Worm (Caenorhabditis elegans) whole organism, L4 larva: ENCODE results near the gene pbs-1.

Source experiments
- daf-19 ChIP-seq: fragments of 200-800 bp; sonication (Bioruptor generic); conservative IDR thresholded peaks from 2 replicates; pipeline ENCODE4 v1.3.6; 2022; ENCODE audit warnings: missing genetic modification characterization, missing compliant biosample characterization
- fkh-10 ChIP-seq: fragments of 150-350 bp; optimal IDR thresholded peaks from 2 replicates; lab custom pipeline; 2014; ENCODE audit warnings: missing biosample characterization, missing genetic modification reagents, missing genetic modification characterization
- hlh-11 ChIP-seq: fragments of 200-800 bp; sonication (Bioruptor generic); optimal IDR thresholded peaks from 2 replicates; lab custom pipeline; 2018; ENCODE audit warnings: mild to moderate bottlenecking, missing genetic modification characterization, missing compliant biosample characterization
- lin-13 ChIP-seq: fragments of 150-350 bp; optimal IDR thresholded peaks from 2 replicates; lab custom pipeline; 2014; ENCODE audit warnings: missing biosample characterization, missing genetic modification reagents, missing genetic modification characterization
- lin-39 ChIP-seq: fragments of 150-350 bp; optimal IDR thresholded peaks from 2 replicates; lab custom pipeline; 2014; ENCODE audit warnings: missing biosample characterization, missing genetic modification reagents, missing genetic modification characterization
- lir-3 ChIP-seq: sonication (generic microtip); optimal IDR thresholded peaks from 2 replicates; lab custom pipeline; 2016; ENCODE audit warnings: mild to moderate bottlenecking, missing genetic modification characterization, missing compliant biosample characterization
- pha-4 ChIP-seq, 2 experiments: fragments of 150-350 bp in 1 of 2; fragments of 200-800 bp in 1 of 2; sonication (Bioruptor generic) in 1 of 2; IDR thresholded peaks in 1 of 2; optimal IDR thresholded peaks in 1 of 2; 2 replicates each; pipeline versions ENCODE4 v1.3.6 to Lab custom; 2014 to 2022; ENCODE audit warnings: missing genetic modification characterization in 2 of 2, missing genetic modification reagents in 2 of 2, missing biosample characterization in 1 of 2, missing compliant biosample characterization in 1 of 2
- snpc-4 ChIP-seq: fragments of 150-350 bp; optimal IDR thresholded peaks from 2 replicates; lab custom pipeline; 2014; ENCODE audit warnings: missing biosample characterization, missing genetic modification characterization
- spr-1 ChIP-seq: sonication (generic microtip); optimal IDR thresholded peaks from 2 replicates; lab custom pipeline; 2016; ENCODE audit warnings: mild to moderate bottlenecking, missing genetic modification characterization, missing compliant biosample characterization
- unc-62 ChIP-seq, 3 experiments: fragments of 150-350 bp in 1 of 3; sonication (generic microtip); optimal IDR thresholded peaks in 2 of 3; peaks in 1 of 3; 1 replicate in 1 of 3; 2 replicates in 2 of 3; lab custom pipeline; 2014 to 2017; ENCODE audit warnings: missing biosample characterization in 3 of 3, missing genetic modification characterization in 3 of 3, missing genetic modification reagents in 3 of 3, missing genotype in 1 of 3

DNA sequence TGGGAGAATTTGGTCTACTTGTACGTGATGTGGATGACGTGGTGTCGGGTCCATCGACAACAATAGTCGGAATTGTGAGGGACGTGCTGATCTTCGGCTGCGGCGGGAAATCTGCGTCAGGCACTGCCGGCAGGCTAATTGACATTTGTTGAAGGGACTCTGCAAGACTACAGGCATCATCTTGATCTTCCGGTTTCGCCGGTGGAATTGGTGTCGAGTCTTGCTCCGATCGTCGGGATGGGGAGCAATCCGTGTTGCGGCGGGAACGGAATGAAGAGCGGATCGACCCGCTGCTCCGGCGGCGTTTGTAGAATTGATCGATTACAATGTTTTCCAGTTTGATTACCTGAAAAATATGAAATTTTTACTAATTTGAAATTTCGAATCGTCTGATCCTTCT lies 42.9 kb upstream of the pbs-1 start:
- TF ChIP-seq lir-3 (tag; lab: Kevin White, UChicago) (no peak), daf-19 (GFP tag; lab: Robert Waterston, UW) (no peak), fkh-10 (GFP tag; lab: Kevin White, UChicago) (no peak), lin-39 (no peak), hlh-11 (tag; lab: Kevin White, UChicago) (no peak), lin-13 (GFP tag; lab: Kevin White, UChicago) (no peak), pha-4 (GFP tag; IDR thresholded peaks at IDR 0.05; lab: Robert Waterston, UW) (no peak), pha-4 (tag; optimal IDR thresholded peaks at IDR 0.05; lab: Kevin White, UChicago) (no peak), snpc-4 (tag; lab: Kevin White, UChicago) (no peak), spr-1 (tag; lab: Kevin White, UChicago) (no peak), unc-62 (GFP tag; optimal IDR thresholded peaks at IDR 0.05 in 1 of 2; lab: Kevin White, UChicago) (no peak), unc-62 (tag; optimal IDR thresholded peaks at IDR 0.05; lab: Kevin White, UChicago) (no peak)
